Worm (Caenorhabditis elegans): Measurements from ENCODE around the gene elt-7.

elt-7 gene

ce11 chrV:4805847-4806246 is 35.4 kb downstream of the elt-7 start, which contains the start of gene R02F11.3:
Gene R02F11.3, minus strand, starts transcription at chrV:4805947.
- TF ChIP-seq zip-8 (tag; optimal IDR thresholded peaks at IDR 0.05) = no peak

- TF ChIP-seq nhr-12 (tag; optimal IDR thresholded peaks at IDR 0.05) = no peak
- TF ChIP-seq unc-62 (GFP tag; optimal IDR thresholded peaks at IDR 0.05) = no peak
- TF ChIP-seq ham-2 (GFP tag; optimal IDR thresholded peaks at IDR 0.05) = no peak
- no peak for TF ChIP-seq tbx-8 (GFP tag; optimal IDR thresholded peaks at IDR 0.05)
- TF ChIP-seq elt-1 (tag; optimal IDR thresholded peaks at IDR 0.05; ENCODE audit: borderline replicate concordance, insufficient read depth) = no peak
- TF ChIP-seq pha-4 (tag; optimal IDR thresholded peaks at IDR 0.05) = no peak
Observed at ce11 chrV:4806859-4807258, 36.4 kb downstream of the elt-7 start.

ce11 chrV:4810653-4811052 is 40.2 kb downstream of the elt-7 start:
- TF ChIP-seq nhr-12 (tag; optimal IDR thresholded peaks at IDR 0.05) (no peak), ceh-83 (GFP tag; optimal IDR thresholded peaks at IDR 0.05) (no peak), ztf-11 (tag; optimal IDR thresholded peaks at IDR 0.05) (no peak), sptf-1 (tag; optimal IDR thresholded peaks at IDR 0.05) (no peak), nhr-237 (tag; optimal IDR thresholded peaks at IDR 0.05) (no peak), unc-120 (tag; optimal IDR thresholded peaks at IDR 0.05; ENCODE audit: poor library complexity, severe bottlenecking) (peak; percentile 19), nhr-28 (tag; optimal IDR thresholded peaks at IDR 0.05) (no peak), ceh-43 (GFP tag; optimal IDR thresholded peaks at IDR 0.05) (no peak), elt-3 (tag; optimal IDR thresholded peaks at IDR 0.05) (no peak), pha-4 (tag; optimal IDR thresholded peaks at IDR 0.05) (peak; percentile 17), cnd-1 (tag; optimal IDR thresholded peaks at IDR 0.05) (peak; percentile 35), lsy-2 (tag; optimal IDR thresholded peaks at IDR 0.05) (peak; percentile 40), lin-13 (tag; optimal IDR thresholded peaks at IDR 0.05) (peak; percentile 56), snpc-4 (tag; optimal IDR thresholded peaks at IDR 0.05) (no peak), mls-2 (tag; optimal IDR thresholded peaks at IDR 0.05) (peak; percentile 25), lin-32 (GFP tag; optimal IDR thresholded peaks at IDR 0.05) (no peak), M03D4.4 (tag; optimal IDR thresholded peaks at IDR 0.05) (peak; percentile 51), sem-2 (GFP tag; optimal IDR thresholded peaks at IDR 0.05) (no peak), ces-1 (GFP tag; optimal IDR thresholded peaks at IDR 0.05) (peak; percentile 9), blmp-1 (tag; optimal IDR thresholded peaks at IDR 0.05) (no peak), hlh-1 (tag; optimal IDR thresholded peaks at IDR 0.05) (peak; percentile 89), mab-5 (tag; optimal IDR thresholded peaks at IDR 0.05) (no peak), ceh-39 (tag; optimal IDR thresholded peaks at IDR 0.05) (no peak), ham-2 (GFP tag; optimal IDR thresholded peaks at IDR 0.05) (no peak), mep-1 (tag; optimal IDR thresholded peaks at IDR 0.05) (peak; percentile 70), bed-3 (GFP tag; optimal IDR thresholded peaks at IDR 0.05) (no peak), drap-1 (GFP tag; optimal IDR thresholded peaks at IDR 0.05) (peak; percentile 50)

ce11 chrV:4813825-4814224 is 43.4 kb downstream of the elt-7 start:
- TF ChIP-seq zip-8 (tag; optimal IDR thresholded peaks at IDR 0.05) (no peak), sem-2 (GFP tag; optimal IDR thresholded peaks at IDR 0.05) (no peak), lin-13 (tag; optimal IDR thresholded peaks at IDR 0.05) (no peak), nhr-28 (tag; optimal IDR thresholded peaks at IDR 0.05) (no peak), drap-1 (GFP tag; optimal IDR thresholded peaks at IDR 0.05) (no peak), snpc-4 (tag; optimal IDR thresholded peaks at IDR 0.05) (no peak), lin-32 (GFP tag; optimal IDR thresholded peaks at IDR 0.05) (no peak), bed-3 (GFP tag; optimal IDR thresholded peaks at IDR 0.05) (no peak), ceh-83 (GFP tag; optimal IDR thresholded peaks at IDR 0.05) (no peak)

ce11 chrV:4818563-4818962 is 48.1 kb downstream of the elt-7 start, which contains the start of gene ccep-97:
Gene ccep-97, minus strand, starts transcription at chrV:4818663.
- no peak for TF ChIP-seq ham-2 (GFP tag; optimal IDR thresholded peaks at IDR 0.05)
- TF ChIP-seq hlh-1 (tag; optimal IDR thresholded peaks at IDR 0.05) = no peak
- no peak for TF ChIP-seq unc-39 (tag; optimal IDR thresholded peaks at IDR 0.05)
- no peak for TF ChIP-seq elt-3 (tag; optimal IDR thresholded peaks at IDR 0.05)
- no peak for TF ChIP-seq sem-2 (GFP tag; optimal IDR thresholded peaks at IDR 0.05)
